Fruit fly (Drosophila melanogaster): Measurements from ENCODE around the gene cana.

- no peak for TF ChIP-seq psq (optimal IDR thresholded peaks at IDR 0.05)
- no peak for TF ChIP-seq Myc (optimal IDR thresholded peaks at IDR 0.05)
- TF ChIP-seq ttk (optimal IDR thresholded peaks at IDR 0.05), result no peak
- TF ChIP-seq h (optimal IDR thresholded peaks at IDR 0.05), result no peak
- TF ChIP-seq insv (optimal IDR thresholded peaks at IDR 0.05), result no peak
Measured at dm6 chr2L:11228909-11229574, 40.5 kb upstream of the cana start.
